Worm (Caenorhabditis elegans) whole organism, early embryonic: ENCODE measurements around the gene T14G8.6.

ENCODE experiments used
- B0310.2 ChIP-seq: sonication (generic microtip); optimal IDR thresholded peaks from 2 replicates; lab custom pipeline; 2016; ENCODE audit warnings: mild to moderate bottlenecking, missing genetic modification characterization, missing compliant biosample characterization
- ama-1 ChIP-seq: fragments of 150-350 bp; optimal IDR thresholded peaks from 2 replicates; lab custom pipeline; 2014
- ceh-13 ChIP-seq: fragments of 200-800 bp; sonication (Bioruptor generic); optimal IDR thresholded peaks from 2 replicates; lab custom pipeline; 2018; ENCODE audit warnings: mild to moderate bottlenecking, missing genetic modification characterization, missing compliant biosample characterization
- flt-1 ChIP-seq: fragments of 200-800 bp; sonication (Bioruptor generic); IDR thresholded peaks from 2 replicates; pipeline ENCODE4 v1.3.6; 2022; ENCODE audit warnings: missing genetic modification characterization, missing compliant biosample characterization
- hmbx-1 ChIP-seq: sonication (generic microtip); optimal IDR thresholded peaks from 2 replicates; lab custom pipeline; 2016; ENCODE audit warnings: mild to moderate bottlenecking, missing genetic modification characterization, missing compliant biosample characterization
- scrt-1 ChIP-seq: fragments of 200-800 bp; sonication (Bioruptor generic); IDR thresholded peaks from 2 replicates; pipeline ENCODE4 v1.3.6; 2022; ENCODE audit warnings: missing genetic modification characterization, missing compliant biosample characterization
- sea-1 ChIP-seq: fragments of 200-800 bp; sonication (Bioruptor generic); conservative IDR thresholded peaks from 2 replicates; pipeline ENCODE4 v1.3.6; 2022; ENCODE audit warnings: missing genetic modification characterization, missing compliant biosample characterization
- tbx-11 ChIP-seq: fragments of 200-800 bp; sonication (Bioruptor generic); IDR thresholded peaks from 2 replicates; pipeline ENCODE4 v1.3.6; 2022; ENCODE audit warnings: missing genetic modification characterization, missing compliant biosample characterization
- tra-4 ChIP-seq: sonication (generic microtip); optimal IDR thresholded peaks from 2 replicates; lab custom pipeline; 2017; ENCODE audit warnings: missing genetic modification characterization, missing compliant biosample characterization

DNA sequence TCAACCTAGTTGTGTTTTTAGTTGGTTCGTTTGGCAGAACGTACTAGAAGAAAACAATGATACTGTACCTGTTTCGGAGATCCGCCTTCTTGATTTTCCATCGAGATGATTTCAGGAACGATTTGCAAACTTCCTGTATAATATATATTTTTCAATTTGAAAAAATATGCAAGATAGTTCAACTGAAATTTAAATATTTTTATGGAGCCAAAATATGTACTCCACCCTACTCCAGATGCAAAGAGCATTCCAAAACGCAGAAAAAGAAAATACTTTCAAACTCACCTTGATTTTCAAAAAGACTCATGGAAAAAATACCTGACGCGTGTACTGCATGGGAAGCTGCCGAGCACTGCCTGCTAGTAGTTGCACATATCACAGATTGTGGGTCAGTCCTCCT lies 49.1 kb downstream of the T14G8.6 start, which contains the start of gene gei-3:
- TF ChIP-seq ama-1 (lab: Kevin White, UChicago) (no peak), tbx-11 (no peak), scrt-1 (GFP tag; lab: Robert Waterston, UW) (no peak), ceh-13 (GFP tag; lab: Kevin White, UChicago) (no peak), flt-1 (GFP tag; lab: Robert Waterston, UW) (no peak), sea-1 (no peak), hmbx-1 (tag; lab: Kevin White, UChicago) (no peak), B0310.2 (no peak), tra-4 (no peak)
